Worm (Caenorhabditis elegans) whole organism, L2 larva: ENCODE measurements around the gene dna-2.

Experiments used
- ZK546.5 ChIP-seq: sonication (generic microtip); optimal IDR thresholded peaks from 2 replicates; lab custom pipeline; 2017; ENCODE audit warnings: missing biosample characterization, missing genetic modification characterization
- ama-1 ChIP-seq: fragments of 150-350 bp; optimal IDR thresholded peaks from 2 replicates; lab custom pipeline; 2018; ENCODE audit warnings: inconsistent platforms
- ceh-16 ChIP-seq: fragments of 150-350 bp; optimal IDR thresholded peaks from 2 replicates; lab custom pipeline; 2014; ENCODE audit warnings: missing biosample characterization, missing genetic modification characterization
- ceh-82 ChIP-seq: fragments of 150-350 bp; optimal IDR thresholded peaks from 2 replicates; lab custom pipeline; 2014; ENCODE audit warnings: missing biosample characterization, missing genetic modification characterization
- lin-39 ChIP-seq: fragments of 150-350 bp; optimal IDR thresholded peaks from 2 replicates; lab custom pipeline; 2014; ENCODE audit warnings: missing biosample characterization, missing genetic modification reagents, missing genetic modification characterization
- mab-5 ChIP-seq: fragments of 150-350 bp; optimal IDR thresholded peaks from 2 replicates; lab custom pipeline; 2014; ENCODE audit warnings: missing biosample characterization, missing genetic modification characterization
- nhr-237 ChIP-seq: fragments of 150-350 bp; optimal IDR thresholded peaks from 2 replicates; lab custom pipeline; 2014; ENCODE audit warnings: missing biosample characterization, missing genetic modification characterization
- unc-39 ChIP-seq: fragments of 150-350 bp; optimal IDR thresholded peaks from 2 replicates; lab custom pipeline; 2014; ENCODE audit warnings: missing biosample characterization, missing genetic modification characterization
- unc-55 ChIP-seq: fragments of 150-350 bp; sonication (generic microtip); optimal IDR thresholded peaks from 3 replicates; lab custom pipeline; 2014; ENCODE audit warnings: missing biosample characterization, missing genetic modification reagents, missing genetic modification characterization
- zag-1 ChIP-seq: fragments of 150-350 bp; optimal IDR thresholded peaks from 2 replicates; lab custom pipeline; 2014; ENCODE audit warnings: missing biosample characterization, missing genetic modification characterization

DNA sequence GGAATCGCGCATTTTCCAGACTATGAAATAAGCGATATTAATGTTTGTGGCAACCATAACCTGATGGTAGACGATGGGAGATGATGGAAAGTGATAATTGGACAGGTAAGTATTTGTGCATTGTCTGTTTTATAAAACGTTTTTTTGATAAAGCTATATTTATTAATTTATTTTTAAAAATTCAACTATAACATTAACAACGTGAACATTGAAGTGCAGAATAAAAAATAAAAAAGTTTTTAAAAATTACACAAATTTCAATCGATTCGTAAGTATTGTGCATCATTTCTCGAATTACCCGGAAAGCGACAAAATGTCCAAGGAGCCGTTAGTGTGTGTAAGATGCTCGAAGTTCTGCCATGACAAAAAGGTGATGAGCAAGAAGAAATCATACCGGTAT lies 28.0 kb downstream of the dna-2 start, which contains the start of gene jmjd-1.1:
- TF ChIP-seq unc-55: no peak
- no peak for TF ChIP-seq unc-39 (tag; lab: Kevin White, UChicago)
- no peak for TF ChIP-seq ceh-16 (tag; lab: Kevin White, UChicago)
- TF ChIP-seq ama-1 (lab: Kevin White, UChicago): no peak
- no peak for TF ChIP-seq ceh-82
- no peak for TF ChIP-seq lin-39 (tag; lab: Kevin White, UChicago)
- no peak for TF ChIP-seq mab-5 (tag; lab: Kevin White, UChicago)
- no peak for TF ChIP-seq ZK546.5
- no peak for TF ChIP-seq zag-1 (tag; lab: Kevin White, UChicago)
- no peak for TF ChIP-seq nhr-237 (tag; lab: Kevin White, UChicago)
